Fruit fly (Drosophila melanogaster) whole organism, wandering third instar larva: Measurements from ENCODE around the gene VhaM9.7-d.

Experiments used
- CG32264 ChIP-seq: fragments of 200-800 bp; sonication (Bioruptor generic); optimal IDR thresholded peaks from 2 replicates; lab custom pipeline; 2016; ENCODE audit warnings: missing biosample characterization, missing genetic modification characterization
- CrebA ChIP-seq: fragments of 200-800 bp; sonication (Bioruptor generic); optimal IDR thresholded peaks from 2 replicates; lab custom pipeline; 2016; ENCODE audit warnings: missing biosample characterization, mild to moderate bottlenecking, missing genetic modification characterization, borderline replicate concordance
- Dfd ChIP-seq: fragments of >200 bp; optimal IDR thresholded peaks from 2 replicates; lab custom pipeline; 2017; ENCODE audit warnings: missing biosample characterization, missing genetic modification characterization
- Dif ChIP-seq: fragments of 200-275, 200-300 bp; sonication (Bioruptor generic); optimal IDR thresholded peaks from 2 replicates; lab custom pipeline; 2018; ENCODE audit warnings: missing biosample characterization, missing genetic modification characterization; ENCODE audit not compliant: partially characterized antibody
- GATAd ChIP-seq: sonication (Bioruptor generic); optimal IDR thresholded peaks from 2 replicates; lab custom pipeline; 2016; ENCODE audit warnings: missing biosample characterization, missing genetic modification characterization
- HLH106 ChIP-seq: fragments of 200-800 bp; optimal IDR thresholded peaks from 3 replicates; lab custom pipeline; 2019; ENCODE audit warnings: missing biosample characterization, mild to moderate bottlenecking, missing genetic modification characterization, moderate library complexity
- Hnf4 ChIP-seq: fragments of 200-800 bp; sonication (Bioruptor generic); optimal IDR thresholded peaks from 2 replicates; lab custom pipeline; 2016; ENCODE audit warnings: missing biosample characterization, mild to moderate bottlenecking, missing genetic modification characterization
- Hr78 ChIP-seq: fragments of >200 bp; optimal IDR thresholded peaks from 2 replicates; lab custom pipeline; 2017; ENCODE audit warnings: missing biosample characterization, missing genetic modification characterization
- Hr83 ChIP-seq: fragments of 200-300 bp; sonication (Bioruptor generic); optimal IDR thresholded peaks from 2 replicates; lab custom pipeline; 2016; ENCODE audit warnings: missing biosample characterization, mild to moderate bottlenecking, missing genetic modification characterization, moderate library complexity; ENCODE audit not compliant: poor library complexity, severe bottlenecking
- Jra ChIP-seq: sonication (Bioruptor generic); optimal IDR thresholded peaks from 2 replicates; lab custom pipeline; 2016; ENCODE audit warnings: missing biosample characterization, missing genetic modification characterization
- Mio ChIP-seq: sonication (Bioruptor generic); optimal IDR thresholded peaks from 2 replicates; lab custom pipeline; 2016; ENCODE audit warnings: missing biosample characterization, missing genetic modification characterization
- Myc ChIP-seq: fragments of >200 bp; optimal IDR thresholded peaks from 2 replicates; lab custom pipeline; 2017
- OdsH ChIP-seq: fragments of 200-800 bp; sonication (Bioruptor generic); optimal IDR thresholded peaks from 2 replicates; lab custom pipeline; 2016; ENCODE audit warnings: missing biosample characterization, mild to moderate bottlenecking, missing genetic modification characterization
- Rel ChIP-seq, 2 experiments: fragments of 200-800 bp; sonication (Bioruptor generic) in 1 of 2; optimal IDR thresholded peaks; 2 replicates in 1 of 2; 3 replicates in 1 of 2; lab custom pipeline; 2016 to 2019; ENCODE audit warnings: mild to moderate bottlenecking in 2 of 2, missing biosample characterization in 2 of 2, missing genetic modification characterization in 2 of 2, moderate library complexity in 1 of 2
- Sp1 ChIP-seq: fragments of 200-800 bp; sonication (Bioruptor generic); optimal IDR thresholded peaks from 3 replicates; lab custom pipeline; 2019; ENCODE audit warnings: missing biosample characterization, mild to moderate bottlenecking, missing genetic modification characterization, moderate library complexity
- Vsx2 ChIP-seq: fragments of 200-300, 225-300 bp; sonication (Bioruptor generic); optimal IDR thresholded peaks from 2 replicates; lab custom pipeline; 2018; ENCODE audit warnings: missing biosample characterization, missing genetic modification characterization; ENCODE audit not compliant: partially characterized antibody
- br ChIP-seq: fragments of 200-800 bp; sonication (Bioruptor generic); optimal IDR thresholded peaks from 2 replicates; lab custom pipeline; 2016; ENCODE audit warnings: missing biosample characterization, missing genetic modification characterization
- dl ChIP-seq, 2 experiments: fragments of 175-275, 200-275 bp in 1 of 2; fragments of 200-275 bp in 1 of 2; sonication (Bioruptor generic); optimal IDR thresholded peaks; lab custom pipeline; 2018; ENCODE audit warnings: mild to moderate bottlenecking in 2 of 2, missing biosample characterization in 2 of 2, missing genetic modification characterization in 2 of 2, moderate library complexity in 2 of 2; ENCODE audit not compliant: partially characterized antibody in 2 of 2, insufficient read depth in 1 of 2
- dmrt93B ChIP-seq: fragments of 200-800 bp; sonication (Bioruptor generic); optimal IDR thresholded peaks from 2 replicates; lab custom pipeline; 2018; ENCODE audit warnings: missing biosample characterization, mild to moderate bottlenecking, missing genetic modification characterization
- dsf ChIP-seq: sonication (Bioruptor generic); optimal IDR thresholded peaks from 2 replicates; lab custom pipeline; 2016; ENCODE audit warnings: missing biosample characterization, missing genetic modification characterization, borderline replicate concordance
- ey ChIP-seq: fragments of 200-800 bp; sonication (Bioruptor generic); optimal IDR thresholded peaks from 2 replicates; lab custom pipeline; 2016; ENCODE audit warnings: missing biosample characterization, missing genetic modification characterization
- foxo ChIP-seq, 2 experiments: fragments of 200-800 bp; sonication (Bioruptor generic); optimal IDR thresholded peaks; 2 replicates in 1 of 2; 3 replicates in 1 of 2; lab custom pipeline; 2016 to 2017; ENCODE audit warnings: missing biosample characterization in 2 of 2, missing genetic modification characterization in 2 of 2
- fru ChIP-seq: fragments of 200-800 bp; sonication (Bioruptor generic); optimal IDR thresholded peaks from 3 replicates; lab custom pipeline; 2016; ENCODE audit warnings: missing biosample characterization, mild to moderate bottlenecking, missing genetic modification characterization
- h ChIP-seq: fragments of 200-800 bp; sonication (Bioruptor generic); optimal IDR thresholded peaks from 3 replicates; lab custom pipeline; 2016; ENCODE audit warnings: missing biosample characterization, mild to moderate bottlenecking, missing genetic modification characterization
- jim ChIP-seq: fragments of 175-275, 200-325 bp; sonication (Bioruptor generic); optimal IDR thresholded peaks from 2 replicates; lab custom pipeline; 2016; ENCODE audit warnings: missing biosample characterization, mild to moderate bottlenecking, missing genetic modification characterization
- lola ChIP-seq: fragments of >200 bp; optimal IDR thresholded peaks from 2 replicates; lab custom pipeline; 2017; ENCODE audit warnings: missing biosample characterization, missing genetic modification characterization
- pan ChIP-seq: fragments of >200 bp; optimal IDR thresholded peaks from 2 replicates; lab custom pipeline; 2017
- psq ChIP-seq: fragments of 200-800 bp; sonication (Bioruptor generic); optimal IDR thresholded peaks from 3 replicates; lab custom pipeline; 2017; ENCODE audit warnings: missing biosample characterization, mild to moderate bottlenecking, missing genetic modification characterization, moderate library complexity
- rgr ChIP-seq: fragments of 200-800 bp; sonication (Bioruptor generic); optimal IDR thresholded peaks from 3 replicates; lab custom pipeline; 2016; ENCODE audit warnings: missing biosample characterization, mild to moderate bottlenecking, missing genetic modification characterization
- sage ChIP-seq: fragments of 200-800 bp; sonication (Bioruptor generic); optimal IDR thresholded peaks from 2 replicates; lab custom pipeline; 2016; ENCODE audit warnings: missing biosample characterization, mild to moderate bottlenecking, missing genetic modification characterization
- sv ChIP-seq: fragments of 200-800 bp; sonication (Bioruptor generic); optimal IDR thresholded peaks from 3 replicates; lab custom pipeline; 2016; ENCODE audit warnings: missing biosample characterization, missing genetic modification characterization
- usp ChIP-seq: fragments of >200 bp; optimal IDR thresholded peaks from 2 replicates; lab custom pipeline; 2017; ENCODE audit warnings: missing biosample characterization, missing genetic modification characterization
- woc ChIP-seq: sonication (Bioruptor generic); optimal IDR thresholded peaks from 2 replicates; lab custom pipeline; 2016; ENCODE audit warnings: missing biosample characterization, mild to moderate bottlenecking, missing genetic modification characterization

The VhaM9.7-d gene

DNA sequence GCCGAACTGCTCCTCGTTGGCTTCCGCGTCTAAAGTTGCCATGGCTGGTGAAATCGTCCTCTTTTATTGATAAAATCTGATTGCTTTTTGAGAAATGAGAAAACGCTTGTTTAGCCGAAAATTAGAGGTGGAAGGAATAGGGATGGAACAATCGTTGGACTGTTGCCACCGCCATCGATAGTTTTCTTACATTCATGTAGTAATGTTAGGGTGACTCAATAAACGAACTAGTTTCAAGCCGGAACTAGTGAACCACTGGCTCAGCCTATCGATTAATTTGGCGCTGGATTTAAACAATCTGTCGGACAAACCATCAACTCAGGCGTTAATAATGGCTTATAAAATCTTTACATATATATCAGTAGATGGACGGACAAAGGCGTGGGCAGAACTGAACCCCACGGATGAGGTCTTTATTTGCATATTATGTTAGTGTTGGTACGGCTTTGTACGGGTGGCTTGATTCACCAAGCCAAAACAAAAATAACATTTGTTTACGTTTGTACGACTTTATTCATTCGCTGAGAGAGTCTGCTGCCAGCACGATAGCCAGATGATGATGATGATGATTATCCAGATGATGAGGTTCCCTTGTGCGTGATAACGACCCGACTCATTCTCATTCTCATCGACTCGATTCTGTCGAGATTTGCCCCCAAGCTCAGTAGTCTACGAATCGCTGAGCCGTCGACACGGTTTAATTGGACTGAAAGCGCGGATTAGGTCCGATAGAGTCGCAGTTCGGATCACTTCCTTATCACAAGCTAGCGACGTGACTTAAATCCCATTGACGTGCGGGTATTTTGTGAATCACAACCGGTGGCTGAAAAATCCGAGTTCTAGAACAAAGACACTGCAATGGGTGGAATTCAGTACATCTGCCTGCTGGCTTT, 27.5 kb downstream of the VhaM9.7-d start, which contains the start of the genes Sf3a1 and Irc:
TSS of gene Sf3a1 (minus strand) at position 138 of the 893 bp plus-strand sequence.
TSS of gene Irc (plus strand) at position 658 of the 893 bp plus-strand sequence.
- TF ChIP-seq Hr83 (GFP tag; lab: Kevin White, UChicago) (peak; percentile 60), GATAd (GFP tag; lab: Kevin White, UChicago) (no peak), Jra (peak; percentile 37), OdsH (GFP tag; lab: Kevin White, UChicago) (no peak), Myc (lab: Kevin White, UChicago) (no peak), usp (GFP tag; lab: Kevin White, UChicago) (no peak), Dif (GFP tag; lab: Kevin White, UChicago) (no peak), CrebA (GFP tag; lab: Kevin White, UChicago) (no peak), dsf (GFP tag; lab: Kevin White, UChicago) (no peak), Hr78 (GFP tag; lab: Kevin White, UChicago) (no peak), Sp1 (GFP tag; lab: Kevin White, UChicago) (no peak), br (GFP tag; lab: Kevin White, UChicago) (no peak), psq (GFP tag; lab: Kevin White, UChicago) (no peak), woc (GFP tag; lab: Kevin White, UChicago) (no peak), rgr (peak; percentile 4), lola (no peak), pan (lab: Kevin White, UChicago) (no peak), sage (no peak), fru (GFP tag; lab: Kevin White, UChicago) (peak; percentile 95), dmrt93B (no peak), CG32264 (GFP tag; lab: Kevin White, UChicago) (no peak), Rel (GFP tag; optimal IDR thresholded peaks at IDR 0.05; lab: Kevin White, UChicago) (no peak), Rel (tag; optimal IDR thresholded peaks at IDR 0.05; lab: Kevin White, UChicago) (peak; percentile 96), HLH106 (tag; lab: Kevin White, UChicago) (no peak), sv (GFP tag; lab: Kevin White, UChicago) (no peak), jim (GFP tag; lab: Kevin White, UChicago) (no peak), ey (GFP tag; lab: Kevin White, UChicago) (peak; percentile 13), Vsx2 (no peak), Mio (GFP tag; lab: Kevin White, UChicago) (no peak), dl (GFP tag; optimal IDR thresholded peaks at IDR 0.05; lab: Kevin White, UChicago; ENCODE audit: insufficient read depth in 1 of 2, partially characterized antibody in 2 of 2) (no peak), Hnf4 (GFP tag; lab: Kevin White, UChicago) (peak; percentile 50)

DNA sequence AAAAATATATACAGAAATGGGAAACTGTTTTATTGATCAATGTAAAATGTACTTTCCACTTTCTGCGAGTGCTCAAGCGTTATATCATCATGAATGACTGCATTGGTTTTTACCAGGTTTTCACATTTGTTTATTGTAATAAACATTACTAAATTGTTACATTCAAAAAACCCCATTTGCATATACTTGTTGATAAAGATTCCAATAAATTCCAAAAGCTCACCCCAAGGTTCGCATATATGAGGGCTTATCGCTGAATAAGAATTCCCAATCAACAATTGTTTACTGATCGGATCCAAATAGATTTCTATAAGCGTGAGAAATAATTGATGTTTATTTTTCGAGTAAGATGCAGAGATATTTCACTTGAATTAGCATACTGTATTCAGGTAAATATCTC, 28.5 kb downstream of the VhaM9.7-d start:
- TF ChIP-seq Jra, result no peak
- no peak for TF ChIP-seq dl (GFP tag; optimal IDR thresholded peaks at IDR 0.05; lab: Kevin White, UChicago; ENCODE audit: insufficient read depth in 1 of 2, partially characterized antibody in 2 of 2)
- no peak for TF ChIP-seq br (GFP tag; lab: Kevin White, UChicago)
- no peak for TF ChIP-seq HLH106 (tag; lab: Kevin White, UChicago)
- TF ChIP-seq Rel (GFP tag; optimal IDR thresholded peaks at IDR 0.05; lab: Kevin White, UChicago), result no peak
- TF ChIP-seq Rel (tag; optimal IDR thresholded peaks at IDR 0.05; lab: Kevin White, UChicago), result peak; percentile 90

DNA sequence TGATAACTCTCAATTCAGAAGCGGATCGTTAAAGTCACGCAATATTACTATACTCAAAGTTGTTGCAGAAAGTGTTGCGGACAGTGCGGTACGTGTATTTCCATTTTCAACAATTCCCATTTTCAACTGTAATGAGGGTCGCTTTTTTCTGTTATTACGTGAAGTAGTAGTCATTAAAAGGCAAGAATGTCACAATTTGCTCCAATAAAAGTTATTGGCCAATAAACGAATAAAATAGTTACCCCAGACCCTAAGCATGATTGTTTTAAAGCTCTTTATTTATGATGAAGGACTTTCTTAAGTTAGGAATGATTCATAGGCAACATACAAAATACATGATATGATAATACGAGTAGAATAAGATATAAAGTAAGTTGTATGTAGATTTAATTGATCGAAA, 32.3 kb downstream of the VhaM9.7-d start:
- TF ChIP-seq h (GFP tag; lab: Kevin White, UChicago) (no peak), dl (GFP tag; optimal IDR thresholded peaks at IDR 0.05; lab: Kevin White, UChicago; ENCODE audit: insufficient read depth in 1 of 2, partially characterized antibody in 2 of 2) (no peak), foxo (GFP tag; optimal IDR thresholded peaks at IDR 0.05; lab: Kevin White, UChicago) (no peak), sv (GFP tag; lab: Kevin White, UChicago) (no peak), GATAd (GFP tag; lab: Kevin White, UChicago) (no peak), ey (GFP tag; lab: Kevin White, UChicago) (no peak), woc (GFP tag; lab: Kevin White, UChicago) (no peak), Mio (GFP tag; lab: Kevin White, UChicago) (no peak), Dfd (GFP tag; lab: Kevin White, UChicago) (no peak)
- TF ChIP-seq, all 38 proteins: peak for 0
